Worm (Caenorhabditis elegans) whole organism, L1 larva: ENCODE results near the gene drr-2.

ENCODE experiments used
- C04F5.9 ChIP-seq: sonication (generic microtip); optimal IDR thresholded peaks from 2 replicates; lab custom pipeline; 2016; ENCODE audit warnings: missing genetic modification characterization, missing compliant biosample characterization
- C16A3.4 ChIP-seq: fragments of 150-350 bp; optimal IDR thresholded peaks from 2 replicates; lab custom pipeline; 2014; ENCODE audit warnings: missing biosample characterization, missing genetic modification characterization
- C34B4.2 ChIP-seq: sonication (generic microtip); optimal IDR thresholded peaks from 2 replicates; lab custom pipeline; 2017; ENCODE audit warnings: mild to moderate bottlenecking, missing genetic modification characterization, missing compliant biosample characterization
- Y116A8C.19 ChIP-seq: sonication (generic microtip); optimal IDR thresholded peaks from 2 replicates; lab custom pipeline; 2016; ENCODE audit warnings: missing compliant biosample characterization, missing genetic modification characterization, borderline replicate concordance
- aly-2 ChIP-seq: fragments of 150-350 bp; optimal IDR thresholded peaks from 2 replicates; lab custom pipeline; 2014; ENCODE audit warnings: missing biosample characterization, missing genetic modification characterization
- ceh-8 ChIP-seq: fragments of 200-800 bp; sonication (Bioruptor generic); optimal IDR thresholded peaks from 2 replicates; lab custom pipeline; 2018; ENCODE audit warnings: mild to moderate bottlenecking, missing genetic modification characterization, moderate library complexity, missing compliant biosample characterization
- ces-1 ChIP-seq: fragments of 150-350 bp; optimal IDR thresholded peaks from 2 replicates; lab custom pipeline; 2014; ENCODE audit warnings: missing biosample characterization, missing genetic modification reagents, missing genetic modification characterization
- dsc-1 ChIP-seq: sonication (generic microtip); optimal IDR thresholded peaks from 2 replicates; lab custom pipeline; 2016; ENCODE audit warnings: mild to moderate bottlenecking, missing genetic modification characterization, missing compliant biosample characterization
- efl-1 ChIP-seq, 4 experiments: fragments of 150-350 bp; optimal IDR thresholded peaks in 3 of 4; peaks in 1 of 4; 1 replicate in 1 of 4; 2 replicates in 3 of 4; lab custom pipeline; 2014; ENCODE audit warnings: missing biosample characterization in 2 of 4, missing genetic modification characterization in 2 of 4, missing genetic modification reagents in 2 of 4
- efl-3 ChIP-seq: fragments of 200-800 bp; sonication (Bioruptor generic); optimal IDR thresholded peaks from 2 replicates; lab custom pipeline; 2018; ENCODE audit warnings: mild to moderate bottlenecking, missing genetic modification characterization, missing compliant biosample characterization
- elt-2 ChIP-seq: sonication (generic microtip); optimal IDR thresholded peaks from 2 replicates; lab custom pipeline; 2016; ENCODE audit warnings: missing genetic modification characterization, mild to moderate bottlenecking, inconsistent platforms, missing compliant biosample characterization, missing genetic modification reagents
- elt-3 ChIP-seq, 6 experiments: fragments of 150-350 bp in 1 of 6; sonication (generic microtip); optimal IDR thresholded peaks; 2 replicates each; lab custom pipeline; 2017 to 2018; ENCODE audit warnings: missing biosample characterization in 6 of 6, missing genetic modification characterization in 6 of 6, inconsistent platforms in 1 of 6
- fkh-10 ChIP-seq: sonication (generic microtip); optimal IDR thresholded peaks from 2 replicates; lab custom pipeline; 2017; ENCODE audit warnings: missing biosample characterization, missing genetic modification reagents, missing genetic modification characterization
- fkh-4 ChIP-seq: sonication (generic microtip); optimal IDR thresholded peaks from 2 replicates; lab custom pipeline; 2016; ENCODE audit warnings: missing compliant biosample characterization, missing genetic modification characterization, borderline replicate concordance
- fkh-8 ChIP-seq: sonication (generic microtip); optimal IDR thresholded peaks from 2 replicates; lab custom pipeline; 2016; ENCODE audit warnings: mild to moderate bottlenecking, missing genetic modification characterization, missing compliant biosample characterization
- fos-1 ChIP-seq: fragments of 150-350 bp; optimal IDR thresholded peaks from 2 replicates; lab custom pipeline; 2014; ENCODE audit warnings: missing biosample characterization, missing genetic modification characterization
- grh-1 ChIP-seq: fragments of 200-800 bp; sonication (Bioruptor generic); IDR thresholded peaks from 2 replicates; pipeline ENCODE4 v1.3.6; 2022; ENCODE audit warnings: missing genetic modification reagents, missing genetic modification characterization, missing compliant biosample characterization
- isw-1 ChIP-seq: fragments of 200-800 bp; sonication (Bioruptor generic); IDR thresholded peaks from 2 replicates; pipeline ENCODE4 v1.3.6; 2022; ENCODE audit warnings: missing genetic modification characterization, missing compliant biosample characterization
- jun-1 ChIP-seq: fragments of 150-350 bp; optimal IDR thresholded peaks from 2 replicates; lab custom pipeline; 2014; ENCODE audit warnings: missing biosample characterization, missing genetic modification reagents, missing genetic modification characterization
- lsy-2 ChIP-seq, 2 experiments: fragments of 150-350 bp; optimal IDR thresholded peaks; 2 replicates each; lab custom pipeline; 2014; ENCODE audit warnings: missing biosample characterization in 2 of 2, missing genetic modification characterization in 2 of 2
- mef-2 ChIP-seq: fragments of 150-350 bp; optimal IDR thresholded peaks from 2 replicates; lab custom pipeline; 2014; ENCODE audit warnings: missing biosample characterization, missing genetic modification characterization
- mep-1 ChIP-seq: fragments of 150-350 bp; optimal IDR thresholded peaks from 2 replicates; lab custom pipeline; 2014; ENCODE audit warnings: missing biosample characterization, missing genetic modification characterization
- nhr-11 ChIP-seq: fragments of 150-350 bp; optimal IDR thresholded peaks from 2 replicates; lab custom pipeline; 2014; ENCODE audit warnings: missing biosample characterization, missing genetic modification characterization
- nhr-20 ChIP-seq: sonication (generic microtip); optimal IDR thresholded peaks from 2 replicates; lab custom pipeline; 2016; ENCODE audit warnings: mild to moderate bottlenecking, missing genetic modification characterization, missing compliant biosample characterization
- nhr-28 ChIP-seq: fragments of 150-350 bp; optimal IDR thresholded peaks from 2 replicates; lab custom pipeline; 2014; ENCODE audit warnings: missing biosample characterization, missing genetic modification characterization
- nhr-71 ChIP-seq: sonication (generic microtip); optimal IDR thresholded peaks from 2 replicates; lab custom pipeline; 2016; ENCODE audit warnings: mild to moderate bottlenecking, missing genetic modification characterization, moderate library complexity, missing compliant biosample characterization
- nhr-76 ChIP-seq: sonication (generic microtip); optimal IDR thresholded peaks from 2 replicates; lab custom pipeline; 2017; ENCODE audit warnings: missing biosample characterization, missing genetic modification characterization
- nhr-85 ChIP-seq: sonication (generic microtip); peaks from one replicate; lab custom pipeline; 2016; ENCODE audit warnings: missing genetic modification characterization, inconsistent platforms, missing compliant biosample characterization
- sup-37 ChIP-seq: fragments of 200-800 bp; sonication (Bioruptor generic); optimal IDR thresholded peaks from 2 replicates; lab custom pipeline; 2018; ENCODE audit warnings: mild to moderate bottlenecking, missing genetic modification characterization, missing compliant biosample characterization
- tlp-1 ChIP-seq: fragments of 150-350 bp; optimal IDR thresholded peaks from 2 replicates; lab custom pipeline; 2014; ENCODE audit warnings: missing biosample characterization, missing genetic modification characterization
- unc-86 ChIP-seq: sonication (generic microtip); optimal IDR thresholded peaks from 2 replicates; lab custom pipeline; 2016; ENCODE audit warnings: missing genetic modification characterization, missing compliant biosample characterization
- zip-4 ChIP-seq: fragments of 200-800 bp; sonication (Bioruptor generic); optimal IDR thresholded peaks from 2 replicates; lab custom pipeline; 2018; ENCODE audit warnings: mild to moderate bottlenecking, missing genetic modification characterization, moderate library complexity, missing compliant biosample characterization
- ztf-11 ChIP-seq, 2 experiments: sonication (generic microtip); optimal IDR thresholded peaks; 2 replicates each; lab custom pipeline; 2016 to 2017; ENCODE audit warnings: missing genetic modification characterization in 2 of 2, missing biosample characterization in 1 of 2, missing compliant biosample characterization in 1 of 2
- ztf-4 ChIP-seq: fragments of 150-350 bp; optimal IDR thresholded peaks from 2 replicates; lab custom pipeline; 2014; ENCODE audit warnings: missing biosample characterization, missing genetic modification characterization

Gene drr-2

DNA sequence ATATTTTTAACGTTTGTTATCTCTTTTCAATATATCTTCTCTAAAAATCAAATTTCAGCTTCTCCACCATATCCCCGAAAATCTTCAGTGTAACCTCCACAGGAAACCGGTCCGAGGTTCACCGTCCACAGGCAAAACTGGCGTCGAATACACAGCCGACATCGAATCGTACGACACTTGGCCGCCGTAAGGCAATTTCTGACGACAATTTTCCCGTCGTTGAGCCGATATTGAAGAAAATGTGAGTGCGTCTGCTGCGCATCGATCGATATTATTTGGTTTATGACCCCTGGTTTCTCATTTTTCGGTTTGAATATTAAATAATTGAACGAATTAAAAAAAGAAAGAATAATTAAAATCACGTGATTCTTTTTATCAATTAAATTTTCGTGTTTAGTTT lies 43.8 kb upstream of the drr-2 start, which contains the start of gene cul-2 (continued):
- TF ChIP-seq nhr-20 (tag; lab: Kevin White, UChicago): no peak
- no peak for TF ChIP-seq fos-1
- no peak for TF ChIP-seq zip-4 (GFP tag; lab: Kevin White, UChicago)
- no peak for TF ChIP-seq elt-3 (tag; optimal IDR thresholded peaks at IDR 0.05; lab: Kevin White, UChicago)
- TF ChIP-seq C16A3.4 (tag; lab: Kevin White, UChicago): peak; percentile 12
- TF ChIP-seq fkh-10 (GFP tag; lab: Kevin White, UChicago): no peak
- TF ChIP-seq, all 84 proteins: peak for 13

DNA sequence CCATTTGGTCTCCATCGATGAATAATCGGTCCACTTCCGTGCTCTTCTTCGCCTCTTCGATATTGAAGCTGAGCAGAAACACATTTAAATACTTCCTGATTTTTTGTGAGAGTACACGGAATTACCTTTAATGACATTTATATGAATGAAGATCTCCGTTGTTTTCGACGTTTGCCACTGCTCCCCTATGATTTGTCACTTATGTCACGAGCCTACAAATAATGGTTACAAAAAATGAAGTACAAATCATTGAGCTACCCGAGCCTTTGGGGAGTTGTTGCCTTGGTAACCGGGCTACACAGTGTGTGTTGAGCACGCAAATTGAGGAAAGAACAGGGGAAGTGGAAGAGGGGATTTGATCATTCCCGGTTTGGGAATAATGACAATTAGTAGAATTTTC lies 42.9 kb upstream of the drr-2 start, which contains the start of gene dyf-2:
Gene dyf-2, minus strand, starts transcription at position 137 of the 400 bp plus-strand sequence.
- TF ChIP-seq nhr-71 (peak; percentile 16), nhr-11 (tag; lab: Kevin White, UChicago) (no peak), fkh-8 (tag; lab: Kevin White, UChicago) (peak; percentile 76), sup-37 (GFP tag; lab: Kevin White, UChicago) (no peak), fkh-4 (tag; lab: Kevin White, UChicago) (no peak), elt-3 (tag; optimal IDR thresholded peaks at IDR 0.05; lab: Kevin White, UChicago) (no peak), ceh-8 (GFP tag; lab: Kevin White, UChicago) (peak; percentile 53), Y116A8C.19 (tag; lab: Kevin White, UChicago) (no peak)

DNA sequence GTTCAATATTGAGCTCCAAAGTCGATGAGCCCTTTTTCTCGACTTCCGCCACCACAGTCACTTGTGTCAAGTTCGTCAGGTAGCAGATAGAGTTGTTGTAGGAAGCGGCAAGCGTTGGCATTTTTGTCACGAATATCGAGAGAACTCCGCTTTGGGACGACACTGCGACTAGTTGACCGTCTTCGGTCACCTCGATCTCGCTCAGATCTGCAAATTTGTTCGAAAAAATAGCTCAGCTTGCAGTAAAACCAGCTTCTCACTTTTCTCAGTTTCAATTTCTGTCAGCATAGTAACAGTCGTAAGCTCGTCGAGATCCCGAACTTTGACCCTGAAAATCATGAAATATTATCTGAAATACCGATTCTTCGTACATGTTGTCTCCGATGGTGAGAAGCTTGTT lies 40.9 kb upstream of the drr-2 start:
- no peak for TF ChIP-seq mef-2 (tag; lab: Kevin White, UChicago)
- no peak for TF ChIP-seq fkh-10 (GFP tag; lab: Kevin White, UChicago)
- no peak for TF ChIP-seq efl-3 (GFP tag; lab: Kevin White, UChicago)
- no peak for TF ChIP-seq ztf-11 (tag; optimal IDR thresholded peaks at IDR 0.05; lab: Kevin White, UChicago)
- TF ChIP-seq mep-1: no peak
- no peak for TF ChIP-seq lsy-2 (tag; optimal IDR thresholded peaks at IDR 0.05; lab: Kevin White, UChicago)
- TF ChIP-seq nhr-28 (tag; lab: Kevin White, UChicago): no peak
- no peak for TF ChIP-seq unc-86 (tag; lab: Kevin White, UChicago)
- TF ChIP-seq ces-1 (GFP tag; lab: Kevin White, UChicago): no peak
- TF ChIP-seq jun-1 (tag; lab: Kevin White, UChicago): no peak
- no peak for TF ChIP-seq isw-1 (GFP tag; lab: Robert Waterston, UW)
- no peak for TF ChIP-seq nhr-20 (tag; lab: Kevin White, UChicago)
- no peak for TF ChIP-seq ztf-4 (tag; lab: Kevin White, UChicago)
- no peak for TF ChIP-seq aly-2 (tag; lab: Kevin White, UChicago)
- TF ChIP-seq nhr-76: no peak
- no peak for TF ChIP-seq efl-1 (optimal IDR thresholded peaks at IDR 0.05; lab: Kevin White, UChicago)
- TF ChIP-seq efl-1 (GFP tag; optimal IDR thresholded peaks at IDR 0.05 in 1 of 2; lab: Kevin White, UChicago): no peak
- TF ChIP-seq fos-1: no peak

DNA sequence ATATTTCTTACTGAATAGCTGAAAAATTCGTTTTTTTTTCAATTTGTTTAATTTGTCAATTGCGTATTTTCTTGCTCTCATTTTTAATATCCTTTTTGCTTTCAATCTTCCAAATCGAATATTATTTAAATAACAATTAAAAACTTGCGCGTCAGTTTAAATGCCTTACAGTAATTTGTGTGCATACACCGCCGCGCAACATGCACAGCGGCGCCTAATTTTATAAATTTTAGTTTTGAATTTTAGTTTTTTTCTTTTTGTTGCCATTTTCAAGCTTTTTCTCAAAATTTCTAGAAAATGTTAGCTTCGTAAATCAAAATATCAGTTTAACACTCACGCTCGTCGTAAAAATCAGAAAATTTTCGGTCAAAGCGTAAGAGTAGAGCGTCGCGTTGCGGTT lies 39.9 kb upstream of the drr-2 start:
- TF ChIP-seq efl-1 (optimal IDR thresholded peaks at IDR 0.05; lab: Kevin White, UChicago) (peak in 1 of 2 experiments; percentile 40), efl-1 (GFP tag; optimal IDR thresholded peaks at IDR 0.05 in 1 of 2; lab: Kevin White, UChicago) (no peak), grh-1 (GFP tag; lab: Robert Waterston, UW) (no peak)

DNA sequence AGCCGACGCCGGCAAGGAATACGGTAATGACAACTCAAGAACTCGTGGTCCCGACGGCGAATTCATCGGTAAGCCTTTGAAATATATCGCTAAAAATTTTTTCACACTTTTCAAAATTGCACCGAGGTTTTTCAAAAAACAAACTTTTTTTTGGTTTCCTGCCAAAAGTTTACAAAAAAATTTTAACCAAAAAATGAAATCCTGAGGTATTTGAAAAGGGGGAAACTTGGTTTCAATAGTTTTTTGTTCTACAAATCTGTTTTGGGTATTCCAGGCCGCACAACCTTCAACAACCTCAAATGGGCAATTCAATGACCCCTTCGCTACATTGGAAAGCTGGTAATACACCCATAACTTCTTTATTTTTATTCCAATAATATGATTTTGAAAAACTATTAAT lies 38.6 kb upstream of the drr-2 start:
- TF ChIP-seq C04F5.9: no peak
- TF ChIP-seq efl-3 (GFP tag; lab: Kevin White, UChicago): no peak
- no peak for TF ChIP-seq efl-1 (optimal IDR thresholded peaks at IDR 0.05; lab: Kevin White, UChicago)
- TF ChIP-seq efl-1 (GFP tag; optimal IDR thresholded peaks at IDR 0.05 in 1 of 2; lab: Kevin White, UChicago): peak in 1 of 2 experiments; percentile 15

DNA sequence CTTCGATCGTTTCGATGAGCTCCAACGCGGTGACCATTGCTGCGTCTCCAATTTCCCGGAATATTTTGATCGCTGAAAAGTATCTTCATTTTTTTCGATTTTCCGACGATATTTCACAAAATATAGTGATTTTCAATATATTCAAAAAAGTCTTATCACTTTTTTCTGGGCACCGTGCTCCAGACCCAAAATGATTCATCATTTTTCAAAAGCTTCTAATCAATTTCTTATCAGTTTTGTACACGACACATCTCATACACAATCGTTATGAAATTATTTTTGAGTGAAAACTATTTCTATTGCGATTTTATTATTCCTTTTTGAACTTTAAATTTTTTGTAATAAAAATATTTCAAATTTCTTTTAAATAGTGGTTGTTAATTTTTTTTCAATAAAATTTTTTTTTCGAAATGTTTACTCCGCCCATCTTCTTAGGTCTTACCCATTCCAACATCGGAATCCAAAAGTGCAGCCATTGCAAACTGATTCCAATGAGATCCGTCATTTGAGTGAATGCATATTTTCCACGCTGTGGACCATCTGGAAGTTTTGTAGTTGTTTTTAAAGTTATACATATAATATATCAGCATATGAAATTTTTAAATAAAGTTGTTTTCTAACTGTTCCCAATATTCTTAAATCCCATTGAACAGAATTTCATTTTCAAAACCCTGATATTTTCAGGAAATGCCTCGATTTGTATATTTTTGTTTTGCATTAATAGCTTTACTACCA lies 35.6 kb upstream of the drr-2 start, which contains the start of gene sid-2:
Gene sid-2, plus strand, starts transcription at position 685 of the 735 bp plus-strand sequence.
- TF ChIP-seq dsc-1 (tag; lab: Kevin White, UChicago): no peak
- no peak for TF ChIP-seq efl-3 (GFP tag; lab: Kevin White, UChicago)
- TF ChIP-seq efl-1 (optimal IDR thresholded peaks at IDR 0.05; lab: Kevin White, UChicago): no peak
- peak in 1 of 2 experiments; percentile 43 for TF ChIP-seq efl-1 (GFP tag; optimal IDR thresholded peaks at IDR 0.05 in 1 of 2; lab: Kevin White, UChicago)
- no peak for TF ChIP-seq nhr-28 (tag; lab: Kevin White, UChicago)
- no peak for TF ChIP-seq mep-1
- TF ChIP-seq elt-2: peak; percentile 56
- no peak for TF ChIP-seq tlp-1 (tag; lab: Kevin White, UChicago)
- TF ChIP-seq nhr-85 (tag; lab: Kevin White, UChicago): peak; percentile 12
- TF ChIP-seq C34B4.2 (tag; lab: Kevin White, UChicago): no peak
- no peak for TF ChIP-seq fkh-4 (tag; lab: Kevin White, UChicago)
